Worm (Caenorhabditis elegans) whole organism, L4 larva: Measurements from ENCODE around the gene ugt-7.

ENCODE experiments used
- F26F4.8 ChIP-seq: fragments of 200-800 bp; sonication (Bioruptor generic); conservative IDR thresholded peaks from 2 replicates; pipeline ENCODE4 v1.3.6; 2022; ENCODE audit warnings: missing genetic modification characterization, missing compliant biosample characterization
- F37D6.2 ChIP-seq: sonication (generic microtip); optimal IDR thresholded peaks from 2 replicates; lab custom pipeline; 2016; ENCODE audit warnings: mild to moderate bottlenecking, missing genetic modification characterization, missing compliant biosample characterization
- T26A8.4 ChIP-seq: fragments of 200-800 bp; sonication (Bioruptor generic); IDR thresholded peaks from 2 replicates; pipeline ENCODE4 v1.3.6; 2022; ENCODE audit warnings: missing genetic modification characterization, missing compliant biosample characterization
- Y105C5A.15 ChIP-seq: fragments of 200-800 bp; sonication (Bioruptor generic); IDR thresholded peaks from 2 replicates; pipeline ENCODE4 v1.3.6; 2022; ENCODE audit warnings: missing genetic modification characterization, missing compliant biosample characterization
- Y75B8A.6 ChIP-seq: fragments of 200-800 bp; sonication (Bioruptor generic); IDR thresholded peaks from 2 replicates; pipeline ENCODE4 v1.3.6; 2022; ENCODE audit warnings: missing genetic modification reagents, missing genetic modification characterization, missing compliant biosample characterization
- ZK337.2 ChIP-seq: fragments of 200-800 bp; sonication (Bioruptor generic); IDR thresholded peaks from 2 replicates; pipeline ENCODE4 v1.3.6; 2022; ENCODE audit warnings: missing genetic modification reagents, missing genetic modification characterization, missing compliant biosample characterization
- ZK546.5 ChIP-seq, 2 experiments: sonication (generic microtip); optimal IDR thresholded peaks; 2 replicates each; lab custom pipeline; 2017; ENCODE audit warnings: missing biosample characterization in 2 of 2, missing genetic modification characterization in 2 of 2
- attf-4 ChIP-seq: sonication (generic microtip); optimal IDR thresholded peaks from 3 replicates; lab custom pipeline; 2017; ENCODE audit warnings: missing biosample characterization, missing genetic modification characterization
- ceh-20 ChIP-seq: fragments of 200-800 bp; sonication (Bioruptor generic); IDR thresholded peaks from 2 replicates; pipeline ENCODE4 v1.3.6; 2022; ENCODE audit warnings: missing genetic modification reagents, missing genetic modification characterization, missing compliant biosample characterization
- ceh-28 ChIP-seq: fragments of 150-350 bp; optimal IDR thresholded peaks from 2 replicates; lab custom pipeline; 2014; ENCODE audit warnings: missing biosample characterization, missing genetic modification reagents, missing genetic modification characterization
- ceh-32 ChIP-seq: sonication (generic microtip); optimal IDR thresholded peaks from 2 replicates; lab custom pipeline; 2016; ENCODE audit warnings: mild to moderate bottlenecking, missing genetic modification characterization, missing compliant biosample characterization; ENCODE audit not compliant: poor library complexity
- ceh-82 ChIP-seq: sonication (generic microtip); optimal IDR thresholded peaks from 2 replicates; lab custom pipeline; 2017; ENCODE audit warnings: missing biosample characterization, missing genetic modification characterization
- ces-1 ChIP-seq: fragments of 150-350 bp; sonication (generic microtip); optimal IDR thresholded peaks from 4 replicates; lab custom pipeline; 2014; ENCODE audit warnings: missing biosample characterization, missing genetic modification reagents, missing genetic modification characterization
- ctbp-1 ChIP-seq: fragments of 200-800 bp; sonication (Bioruptor generic); IDR thresholded peaks from 2 replicates; pipeline ENCODE4 v1.3.6; 2022; ENCODE audit warnings: missing genetic modification reagents, missing genetic modification characterization, missing compliant biosample characterization
- daf-19 ChIP-seq: fragments of 200-800 bp; sonication (Bioruptor generic); conservative IDR thresholded peaks from 2 replicates; pipeline ENCODE4 v1.3.6; 2022; ENCODE audit warnings: missing genetic modification characterization, missing compliant biosample characterization
- dmd-6 ChIP-seq: fragments of 200-800 bp; sonication (Bioruptor generic); IDR thresholded peaks from 2 replicates; pipeline ENCODE4 v1.3.6; 2022; ENCODE audit warnings: missing genetic modification reagents, missing genetic modification characterization, missing compliant biosample characterization
- dmd-8 ChIP-seq: fragments of 200-800 bp; sonication (Bioruptor generic); IDR thresholded peaks from 2 replicates; pipeline ENCODE4 v1.3.6; 2022; ENCODE audit warnings: missing genetic modification characterization, missing compliant biosample characterization
- dpl-1 ChIP-seq: fragments of 150-350 bp; optimal IDR thresholded peaks from 2 replicates; lab custom pipeline; 2014; ENCODE audit warnings: missing biosample characterization, missing genetic modification reagents, missing genetic modification characterization
- dve-1 ChIP-seq: sonication (generic microtip); optimal IDR thresholded peaks from 2 replicates; lab custom pipeline; 2017; ENCODE audit warnings: antibody characterized with exemption, mild to moderate bottlenecking, missing genetic modification characterization, missing compliant biosample characterization; ENCODE audit not compliant: insufficient read depth
- egl-27 ChIP-seq: sonication (generic microtip); optimal IDR thresholded peaks from 3 replicates; lab custom pipeline; 2017; ENCODE audit warnings: missing biosample characterization, missing genetic modification reagents, missing genetic modification characterization
- egl-43 ChIP-seq: fragments of 200-800 bp; sonication (Bioruptor generic); IDR thresholded peaks from 2 replicates; pipeline ENCODE4 v1.3.6; 2022; ENCODE audit warnings: missing genetic modification reagents, missing genetic modification characterization, missing compliant biosample characterization
- gei-8 ChIP-seq: fragments of 200-800 bp; sonication (Bioruptor generic); optimal IDR thresholded peaks from 2 replicates; lab custom pipeline; 2018; ENCODE audit warnings: mild to moderate bottlenecking, missing genetic modification characterization, missing compliant biosample characterization
- hif-1 ChIP-seq, 2 experiments: sonication (generic microtip); optimal IDR thresholded peaks; 2 replicates each; lab custom pipeline; 2016 to 2017; ENCODE audit warnings: missing compliant biosample characterization in 2 of 2, missing genetic modification characterization in 2 of 2, missing genetic modification reagents in 2 of 2, missing genotype in 2 of 2, mild to moderate bottlenecking in 1 of 2
- hlh-11 ChIP-seq: fragments of 200-800 bp; sonication (Bioruptor generic); optimal IDR thresholded peaks from 2 replicates; lab custom pipeline; 2018; ENCODE audit warnings: mild to moderate bottlenecking, missing genetic modification characterization, missing compliant biosample characterization
- hmg-1.1 ChIP-seq: fragments of 200-800 bp; sonication (Bioruptor generic); IDR thresholded peaks from 2 replicates; pipeline ENCODE4 v1.3.6; 2022; ENCODE audit warnings: missing genetic modification reagents, missing genetic modification characterization, missing compliant biosample characterization
- jun-1 ChIP-seq: fragments of 150-350 bp; optimal IDR thresholded peaks from 2 replicates; lab custom pipeline; 2014; ENCODE audit warnings: missing biosample characterization, missing genetic modification reagents, missing genetic modification characterization
- lim-7 ChIP-seq: fragments of 200-800 bp; sonication (Bioruptor generic); IDR thresholded peaks from 2 replicates; pipeline ENCODE4 v1.3.6; 2022; ENCODE audit warnings: missing genetic modification characterization, missing compliant biosample characterization
- lin-29 ChIP-seq: fragments of 200-800 bp; sonication (Bioruptor generic); IDR thresholded peaks from 2 replicates; pipeline ENCODE4 v1.3.6; 2022; ENCODE audit warnings: missing genetic modification reagents, missing genetic modification characterization, missing compliant biosample characterization
- lin-38 ChIP-seq: fragments of 200-800 bp; sonication (Bioruptor generic); IDR thresholded peaks from 2 replicates; pipeline ENCODE4 v1.3.6; 2022; ENCODE audit warnings: missing genetic modification reagents, missing genetic modification characterization, missing compliant biosample characterization
- lin-39 ChIP-seq: fragments of 150-350 bp; optimal IDR thresholded peaks from 2 replicates; lab custom pipeline; 2014; ENCODE audit warnings: missing biosample characterization, missing genetic modification reagents, missing genetic modification characterization
- lir-3 ChIP-seq: sonication (generic microtip); optimal IDR thresholded peaks from 2 replicates; lab custom pipeline; 2016; ENCODE audit warnings: mild to moderate bottlenecking, missing genetic modification characterization, missing compliant biosample characterization
- lsy-2 ChIP-seq, 2 experiments: fragments of 150-350 bp in 1 of 2; sonication (generic microtip) in 1 of 2; optimal IDR thresholded peaks; 2 replicates each; lab custom pipeline; 2014 to 2017; ENCODE audit warnings: missing biosample characterization in 2 of 2, missing genetic modification characterization in 2 of 2
- mdt-29 ChIP-seq: fragments of 200-800 bp; sonication (Bioruptor generic); IDR thresholded peaks from 2 replicates; pipeline ENCODE4 v1.3.6; 2022; ENCODE audit warnings: missing genetic modification reagents, missing genetic modification characterization, missing compliant biosample characterization
- nhr-102 ChIP-seq: sonication (generic microtip); optimal IDR thresholded peaks from 2 replicates; lab custom pipeline; 2016; ENCODE audit warnings: mild to moderate bottlenecking, missing genetic modification characterization, moderate library complexity, missing compliant biosample characterization
- nhr-111 ChIP-seq: fragments of 200-800 bp; sonication (Bioruptor generic); optimal IDR thresholded peaks from 2 replicates; lab custom pipeline; 2018; ENCODE audit warnings: mild to moderate bottlenecking, missing genetic modification characterization, missing compliant biosample characterization
- nhr-237 ChIP-seq: sonication (generic microtip); optimal IDR thresholded peaks from 2 replicates; lab custom pipeline; 2017; ENCODE audit warnings: missing biosample characterization, missing genetic modification characterization
- nhr-28 ChIP-seq: fragments of 150-350 bp; optimal IDR thresholded peaks from 2 replicates; lab custom pipeline; 2014; ENCODE audit warnings: missing biosample characterization, missing genetic modification characterization
- nhr-42 ChIP-seq: fragments of 200-800 bp; sonication (Bioruptor generic); IDR thresholded peaks from 2 replicates; pipeline ENCODE4 v1.3.6; 2022; ENCODE audit warnings: missing genetic modification characterization, missing compliant biosample characterization
- pha-4 ChIP-seq, 2 experiments: fragments of 150-350 bp in 1 of 2; fragments of 200-800 bp in 1 of 2; sonication (Bioruptor generic) in 1 of 2; IDR thresholded peaks in 1 of 2; optimal IDR thresholded peaks in 1 of 2; 2 replicates each; pipeline versions ENCODE4 v1.3.6 to Lab custom; 2014 to 2022; ENCODE audit warnings: missing genetic modification characterization in 2 of 2, missing genetic modification reagents in 2 of 2, missing biosample characterization in 1 of 2, missing compliant biosample characterization in 1 of 2
- php-3 ChIP-seq: fragments of 200-800 bp; sonication (Bioruptor generic); IDR thresholded peaks from 2 replicates; pipeline ENCODE4 v1.3.6; 2022; ENCODE audit warnings: missing genetic modification reagents, missing genetic modification characterization, missing compliant biosample characterization
- pqm-1 ChIP-seq: sonication (generic microtip); optimal IDR thresholded peaks from 2 replicates; lab custom pipeline; 2017; ENCODE audit warnings: missing biosample characterization, missing genetic modification characterization
- saeg-2 ChIP-seq: fragments of 200-800 bp; sonication (Bioruptor generic); IDR thresholded peaks from 2 replicates; pipeline ENCODE4 v1.3.6; 2022; ENCODE audit warnings: missing genetic modification reagents, missing genetic modification characterization, missing compliant biosample characterization
- skn-1 ChIP-seq: fragments of 150-350 bp; optimal IDR thresholded peaks from 2 replicates; lab custom pipeline; 2014; ENCODE audit warnings: missing biosample characterization, missing genetic modification characterization
- snpc-1.2 ChIP-seq: fragments of 200-800 bp; sonication (Bioruptor generic); IDR thresholded peaks from 2 replicates; pipeline ENCODE4 v1.3.6; 2022; ENCODE audit warnings: missing genetic modification reagents, missing genetic modification characterization, missing compliant biosample characterization
- unc-130 ChIP-seq: sonication (generic microtip); optimal IDR thresholded peaks from 2 replicates; lab custom pipeline; 2016; ENCODE audit warnings: missing genetic modification reagents, missing genetic modification characterization, missing compliant biosample characterization
- unc-62 ChIP-seq, 3 experiments: fragments of 150-350 bp in 1 of 3; sonication (generic microtip); optimal IDR thresholded peaks in 2 of 3; peaks in 1 of 3; 1 replicate in 1 of 3; 2 replicates in 2 of 3; lab custom pipeline; 2014 to 2017; ENCODE audit warnings: missing biosample characterization in 3 of 3, missing genetic modification characterization in 3 of 3, missing genetic modification reagents in 3 of 3, missing genotype in 1 of 3
- zag-1 ChIP-seq: fragments of 150-350 bp; optimal IDR thresholded peaks from 2 replicates; lab custom pipeline; 2014; ENCODE audit warnings: missing biosample characterization, missing genetic modification characterization
- zfp-3 ChIP-seq: fragments of 200-800 bp; sonication (Bioruptor generic); conservative IDR thresholded peaks from 2 replicates; pipeline ENCODE4 v1.3.6; 2022; ENCODE audit warnings: missing genetic modification reagents, missing genetic modification characterization, missing compliant biosample characterization
- zip-11 ChIP-seq: fragments of 200-800 bp; sonication (Bioruptor generic); IDR thresholded peaks from 2 replicates; pipeline ENCODE4 v1.3.6; 2022; ENCODE audit warnings: missing genetic modification characterization, missing compliant biosample characterization
- zip-2 ChIP-seq: fragments of 150-350 bp; optimal IDR thresholded peaks from 2 replicates; lab custom pipeline; 2014; ENCODE audit warnings: missing biosample characterization, missing genetic modification characterization
- ztf-7 ChIP-seq: fragments of 150-350 bp; optimal IDR thresholded peaks from 2 replicates; lab custom pipeline; 2014; ENCODE audit warnings: missing biosample characterization, missing genetic modification characterization

Gene ugt-7

DNA sequence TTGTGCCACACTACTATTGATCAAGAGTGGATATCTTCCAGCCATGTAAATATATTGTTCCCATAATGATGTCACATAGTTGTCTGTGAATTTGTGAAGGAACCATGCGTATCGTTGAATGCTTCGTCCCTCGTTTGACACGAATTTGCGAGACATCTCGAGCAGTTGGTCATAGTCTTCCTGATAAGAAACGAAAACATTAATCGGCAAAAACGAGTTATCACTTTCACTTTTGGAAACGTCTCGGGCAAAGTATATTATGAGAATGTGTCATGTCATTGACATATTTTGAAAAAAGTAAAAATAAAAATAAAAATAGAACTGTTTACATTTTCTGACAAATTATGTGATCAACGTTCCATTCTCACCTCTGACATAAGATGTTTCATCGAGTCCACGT is 26.1 kb upstream of the ugt-7 start (continued):
- no peak for TF ChIP-seq lin-39 (tag; lab: Kevin White, UChicago)
- no peak for TF ChIP-seq egl-27
- TF ChIP-seq ZK337.2 (GFP tag; lab: Robert Waterston, UW) = no peak
- TF ChIP-seq lsy-2 (tag; optimal IDR thresholded peaks at IDR 0.05; lab: Kevin White, UChicago) = no peak
- no peak for TF ChIP-seq zfp-3 (GFP tag; lab: Robert Waterston, UW)
- TF ChIP-seq pha-4 (GFP tag; IDR thresholded peaks at IDR 0.05; lab: Robert Waterston, UW) = no peak
- no peak for TF ChIP-seq pha-4 (tag; optimal IDR thresholded peaks at IDR 0.05; lab: Kevin White, UChicago)
- peak; percentile 10 for TF ChIP-seq pqm-1 (tag; lab: Kevin White, UChicago)
- TF ChIP-seq hif-1 (tag; optimal IDR thresholded peaks at IDR 0.05; lab: Kevin White, UChicago) = no peak
- peak; percentile 25 for TF ChIP-seq nhr-28
- TF ChIP-seq daf-19 (GFP tag; lab: Robert Waterston, UW) = no peak
- no peak for TF ChIP-seq Y75B8A.6 (GFP tag; lab: Robert Waterston, UW)
- TF ChIP-seq ceh-82 (tag; lab: Kevin White, UChicago) = no peak
- no peak for TF ChIP-seq jun-1 (tag; lab: Kevin White, UChicago)
- TF ChIP-seq lim-7 (GFP tag; lab: Robert Waterston, UW) = no peak
- no peak for TF ChIP-seq unc-130 (GFP tag; lab: Kevin White, UChicago)
- no peak for TF ChIP-seq lin-29 (GFP tag; lab: Robert Waterston, UW)
- TF ChIP-seq mdt-29 (GFP tag; lab: Robert Waterston, UW) = no peak
- TF ChIP-seq hmg-1.1 (GFP tag; lab: Robert Waterston, UW) = no peak
- TF ChIP-seq snpc-1.2 (GFP tag; lab: Robert Waterston, UW) = no peak
- no peak for TF ChIP-seq ceh-32
- no peak for TF ChIP-seq dmd-8
- TF ChIP-seq ceh-20 (GFP tag; lab: Robert Waterston, UW) = no peak
- no peak for TF ChIP-seq unc-62 (GFP tag; optimal IDR thresholded peaks at IDR 0.05 in 1 of 2; lab: Kevin White, UChicago)
- TF ChIP-seq unc-62 (tag; optimal IDR thresholded peaks at IDR 0.05; lab: Kevin White, UChicago) = no peak
- TF ChIP-seq lin-38 = no peak
- TF ChIP-seq T26A8.4 (GFP tag; lab: Robert Waterston, UW) = no peak
- TF ChIP-seq attf-4 (tag; lab: Kevin White, UChicago) = no peak
- no peak for TF ChIP-seq ZK546.5 (tag; optimal IDR thresholded peaks at IDR 0.05; lab: Kevin White, UChicago)
- TF ChIP-seq zip-2 (tag; lab: Kevin White, UChicago) = no peak
- TF ChIP-seq F26F4.8 = no peak
- TF ChIP-seq ztf-7 (tag; lab: Kevin White, UChicago) = no peak
- TF ChIP-seq ctbp-1 (GFP tag; lab: Robert Waterston, UW) = no peak
- TF ChIP-seq zag-1 (tag; lab: Kevin White, UChicago) = no peak
- no peak for TF ChIP-seq saeg-2 (GFP tag; lab: Robert Waterston, UW)
- no peak for TF ChIP-seq lir-3 (tag; lab: Kevin White, UChicago)
- no peak for TF ChIP-seq gei-8 (GFP tag; lab: Kevin White, UChicago)
- peak; percentile 77 for TF ChIP-seq dmd-6 (GFP tag; lab: Robert Waterston, UW)
- TF ChIP-seq ces-1 (GFP tag; lab: Kevin White, UChicago) = no peak
- TF ChIP-seq nhr-111 (GFP tag; lab: Kevin White, UChicago) = no peak
- no peak for TF ChIP-seq F37D6.2 (tag; lab: Kevin White, UChicago)
- TF ChIP-seq nhr-42 = no peak
- no peak for TF ChIP-seq ceh-28 (tag; lab: Kevin White, UChicago)
- peak; percentile 37 for TF ChIP-seq nhr-102 (tag; lab: Kevin White, UChicago)
- TF ChIP-seq php-3 = 0 out of 2 replicates have a peak, but pooled peaks have one; percentile 24
- no peak for TF ChIP-seq skn-1 (tag; lab: Kevin White, UChicago)
- peak; percentile 70 for TF ChIP-seq hlh-11
- TF ChIP-seq dve-1 (tag; lab: Kevin White, UChicago) = peak; percentile 18
- no peak for TF ChIP-seq nhr-237
- no peak for TF ChIP-seq dpl-1 (GFP tag; lab: Kevin White, UChicago)
- no peak for TF ChIP-seq egl-43 (GFP tag; lab: Robert Waterston, UW)
- TF ChIP-seq zip-11 (GFP tag; lab: Robert Waterston, UW) = no peak
- no peak for TF ChIP-seq Y105C5A.15 (GFP tag; lab: Robert Waterston, UW)
